Fruit fly (Drosophila melanogaster) whole organism, embryonic: ENCODE data around the gene CG9328.

Experiments
- B-H2 ChIP-seq: fragments of 200-800 bp; sonication (Bioruptor generic); optimal IDR thresholded peaks from 2 replicates; lab custom pipeline; 2018; ENCODE audit warnings: missing biosample characterization, mild to moderate bottlenecking, missing genetic modification characterization
- CG10543 ChIP-seq: fragments of 200-800 bp; sonication (Bioruptor generic); optimal IDR thresholded peaks from 3 replicates; lab custom pipeline; 2017; ENCODE audit warnings: missing biosample characterization, mild to moderate bottlenecking, missing genetic modification characterization, moderate library complexity
- CG10654 ChIP-seq: fragments of 200-800 bp; sonication (Bioruptor generic); optimal IDR thresholded peaks from 2 replicates; lab custom pipeline; 2016; ENCODE audit warnings: missing biosample characterization, missing genetic modification characterization
- CG12071 ChIP-seq: fragments of 200-800 bp; sonication (Bioruptor generic); optimal IDR thresholded peaks from 3 replicates; lab custom pipeline; 2018; ENCODE audit warnings: missing biosample characterization, mild to moderate bottlenecking, missing genetic modification characterization
- CG12391 ChIP-seq: fragments of 200-800 bp; sonication (Bioruptor generic); optimal IDR thresholded peaks from 3 replicates; lab custom pipeline; 2018; ENCODE audit warnings: missing biosample characterization, mild to moderate bottlenecking, missing genetic modification characterization, moderate library complexity
- CG12942 ChIP-seq: fragments of 200-800 bp; sonication (Bioruptor generic); optimal IDR thresholded peaks from 3 replicates; lab custom pipeline; 2016; ENCODE audit warnings: missing biosample characterization, missing genetic modification characterization
- CG13775 ChIP-seq: fragments of 200-800 bp; sonication (Bioruptor generic); optimal IDR thresholded peaks from 3 replicates; lab custom pipeline; 2017; ENCODE audit warnings: missing biosample characterization, mild to moderate bottlenecking, missing genetic modification characterization
- CG14441 ChIP-seq: fragments of 200-800 bp; sonication (Bioruptor generic); IDR thresholded peaks from 2 replicates; pipeline ENCODE4 v1.3.6; 2022; ENCODE audit warnings: missing biosample characterization, missing genetic modification characterization
- CG15073 ChIP-seq: fragments of 200-800 bp; sonication (Bioruptor generic); optimal IDR thresholded peaks from 2 replicates; lab custom pipeline; 2016; ENCODE audit warnings: missing biosample characterization, missing genetic modification characterization
- CG17186 ChIP-seq: fragments of 200-800 bp; sonication (Bioruptor generic); optimal IDR thresholded peaks from 3 replicates; lab custom pipeline; 2017; ENCODE audit warnings: missing biosample characterization, missing genetic modification reagents, missing genetic modification characterization
- CG1832 ChIP-seq: fragments of 200-800 bp; sonication (Bioruptor generic); optimal IDR thresholded peaks from 2 replicates; lab custom pipeline; 2017; ENCODE audit warnings: missing biosample characterization, mild to moderate bottlenecking, missing genetic modification characterization, inconsistent platforms
- CG2116 ChIP-seq: fragments of 200-800 bp; sonication (Bioruptor generic); optimal IDR thresholded peaks from 3 replicates; lab custom pipeline; 2018; ENCODE audit warnings: missing biosample characterization, mild to moderate bottlenecking, missing genetic modification characterization
- CG3163 ChIP-seq: fragments of 200-800 bp; sonication (Bioruptor generic); optimal IDR thresholded peaks from 3 replicates; lab custom pipeline; 2016; ENCODE audit warnings: missing biosample characterization, missing genetic modification characterization
- CG33557 ChIP-seq: fragments of 200-800 bp; sonication (Bioruptor generic); optimal IDR thresholded peaks from 2 replicates; lab custom pipeline; 2019; ENCODE audit warnings: missing biosample characterization, mild to moderate bottlenecking, missing genetic modification characterization, moderate library complexity
- CG3407 ChIP-seq: fragments of 200-800 bp; sonication (Bioruptor generic); optimal IDR thresholded peaks from 2 replicates; lab custom pipeline; 2018; ENCODE audit warnings: missing biosample characterization, mild to moderate bottlenecking, missing genetic modification characterization
- CG34376 ChIP-seq: fragments of 200-800 bp; sonication (Bioruptor generic); optimal IDR thresholded peaks from 2 replicates; lab custom pipeline; 2018; ENCODE audit warnings: missing biosample characterization, mild to moderate bottlenecking, missing genetic modification characterization
- CG3847 ChIP-seq: fragments of 200-800 bp; sonication (Bioruptor generic); IDR thresholded peaks from 2 replicates; pipeline ENCODE4 v1.3.6; 2022; ENCODE audit warnings: missing biosample characterization, missing genetic modification characterization
- CG6765 ChIP-seq: fragments of 200-800 bp; sonication (Bioruptor generic); optimal IDR thresholded peaks from 3 replicates; lab custom pipeline; 2017; ENCODE audit warnings: missing biosample characterization, mild to moderate bottlenecking, missing genetic modification characterization
- CG6813 ChIP-seq: fragments of 200-800 bp; sonication (Bioruptor generic); optimal IDR thresholded peaks from 2 replicates; lab custom pipeline; 2017; ENCODE audit warnings: missing biosample characterization, missing genetic modification characterization, mild to moderate bottlenecking, moderate library complexity, missing genetic modification reagents
- CG7745 ChIP-seq: fragments of 200-800 bp; sonication (Bioruptor generic); optimal IDR thresholded peaks from 2 replicates; lab custom pipeline; 2018; ENCODE audit warnings: missing biosample characterization, mild to moderate bottlenecking, missing genetic modification characterization, moderate library complexity
- CG7839 ChIP-seq: fragments of 200-800 bp; sonication (Bioruptor generic); optimal IDR thresholded peaks from 3 replicates; lab custom pipeline; 2018; ENCODE audit warnings: missing biosample characterization, mild to moderate bottlenecking, missing genetic modification characterization, moderate library complexity
- Dek ChIP-seq: fragments of 200-800 bp; sonication (Bioruptor generic); optimal IDR thresholded peaks from 3 replicates; lab custom pipeline; 2019; ENCODE audit warnings: missing biosample characterization, mild to moderate bottlenecking, missing genetic modification characterization, moderate library complexity
- Elba2 ChIP-seq: fragments of 200-800 bp; sonication (Bioruptor generic); optimal IDR thresholded peaks from 3 replicates; lab custom pipeline; 2016; ENCODE audit warnings: missing biosample characterization, missing genetic modification characterization
- Fer2 ChIP-seq: fragments of 200-800 bp; sonication (Bioruptor generic); optimal IDR thresholded peaks from 2 replicates; lab custom pipeline; 2018; ENCODE audit warnings: missing biosample characterization, mild to moderate bottlenecking, missing genetic modification characterization, moderate library complexity
- Fer3 ChIP-seq: fragments of 200-800 bp; sonication (Bioruptor generic); optimal IDR thresholded peaks from 2 replicates; lab custom pipeline; 2018; ENCODE audit warnings: missing biosample characterization, mild to moderate bottlenecking, missing genetic modification characterization, moderate library complexity
- H2.0 ChIP-seq: fragments of 200-800 bp; sonication (Bioruptor generic); IDR thresholded peaks from 2 replicates; pipeline ENCODE4 v1.3.6; 2022; ENCODE audit warnings: missing biosample characterization, missing genetic modification characterization
- HHEX ChIP-seq: fragments of 200-800 bp; sonication (Bioruptor generic); optimal IDR thresholded peaks from 3 replicates; lab custom pipeline; 2017; ENCODE audit warnings: missing biosample characterization, mild to moderate bottlenecking, missing genetic modification characterization, missing genetic modification reagents
- Hand ChIP-seq: fragments of 200-800 bp; sonication (Bioruptor generic); optimal IDR thresholded peaks from 2 replicates; lab custom pipeline; 2017; ENCODE audit warnings: mild to moderate bottlenecking, missing biosample characterization, missing genetic modification reagents, missing genetic modification characterization
- Hr51 ChIP-seq, 2 experiments: fragments of 200-800 bp; sonication (Bioruptor generic); optimal IDR thresholded peaks; 2 replicates in 1 of 2; 3 replicates in 1 of 2; lab custom pipeline; 2016 to 2018; ENCODE audit warnings: missing biosample characterization in 2 of 2, missing genetic modification characterization in 2 of 2, mild to moderate bottlenecking in 1 of 2, moderate library complexity in 1 of 2
- Med ChIP-seq: fragments of 200-800 bp; sonication (Bioruptor generic); peaks from one replicate; lab custom pipeline; 2016; ENCODE audit warnings: missing biosample characterization, missing genetic modification characterization, mild to moderate bottlenecking, inconsistent platforms, moderate library complexity
- NC2α ChIP-seq: fragments of 200-800 bp; sonication (Bioruptor generic); optimal IDR thresholded peaks from 2 replicates; lab custom pipeline; 2016; ENCODE audit warnings: missing biosample characterization, missing genetic modification characterization
- NFAT ChIP-seq: fragments of 200-800 bp; sonication (Bioruptor generic); IDR thresholded peaks from 2 replicates; pipeline ENCODE4 v1.3.6; 2022; ENCODE audit warnings: missing biosample characterization, missing genetic modification characterization
- Sin3A ChIP-seq: fragments of >200 bp; optimal IDR thresholded peaks from 2 replicates; lab custom pipeline; 2018
- Sox100B ChIP-seq: fragments of 200-800 bp; sonication (Bioruptor generic); optimal IDR thresholded peaks from 3 replicates; lab custom pipeline; 2018; ENCODE audit warnings: missing biosample characterization, mild to moderate bottlenecking, missing genetic modification characterization
- amos ChIP-seq: fragments of 200-800 bp; sonication (Bioruptor generic); IDR thresholded peaks from 2 replicates; pipeline ENCODE4 v1.3.6; 2022; ENCODE audit warnings: missing biosample characterization, missing genetic modification characterization; ENCODE audit not compliant: partially characterized antibody
- ci ChIP-seq: fragments of 200-800 bp; sonication (Bioruptor generic); IDR thresholded peaks from 3 replicates; pipeline ENCODE4 v1.3.6; 2022; ENCODE audit warnings: missing biosample characterization, missing genetic modification characterization
- disco-r ChIP-seq: fragments of 200-800 bp; sonication (Bioruptor generic); optimal IDR thresholded peaks from 2 replicates; lab custom pipeline; 2016; ENCODE audit warnings: missing biosample characterization, missing genetic modification characterization
- exex ChIP-seq: fragments of 200-800 bp; sonication (Bioruptor generic); optimal IDR thresholded peaks from 4 replicates; lab custom pipeline; 2018; ENCODE audit warnings: missing biosample characterization, mild to moderate bottlenecking, missing genetic modification characterization, moderate library complexity
- fd3F ChIP-seq: fragments of 200-800 bp; sonication (Bioruptor generic); optimal IDR thresholded peaks from 2 replicates; lab custom pipeline; 2018; ENCODE audit warnings: missing biosample characterization, mild to moderate bottlenecking, missing genetic modification characterization, moderate library complexity
- fd96Cb ChIP-seq: fragments of 200-800 bp; sonication (Bioruptor generic); optimal IDR thresholded peaks from 2 replicates; lab custom pipeline; 2018; ENCODE audit warnings: missing biosample characterization, mild to moderate bottlenecking, missing genetic modification characterization, moderate library complexity
- jing ChIP-seq: fragments of 200-800 bp; sonication (Bioruptor generic); optimal IDR thresholded peaks from 2 replicates; lab custom pipeline; 2018; ENCODE audit warnings: missing biosample characterization, mild to moderate bottlenecking, missing genetic modification characterization
- nerfin-1 ChIP-seq: fragments of 200-800 bp; sonication (Bioruptor generic); optimal IDR thresholded peaks from 3 replicates; lab custom pipeline; 2019; ENCODE audit warnings: missing biosample characterization, mild to moderate bottlenecking, missing genetic modification characterization, moderate library complexity
- nom ChIP-seq: fragments of 200-800 bp; sonication (Bioruptor generic); optimal IDR thresholded peaks from 2 replicates; lab custom pipeline; 2017; ENCODE audit warnings: missing biosample characterization, missing genetic modification characterization, mild to moderate bottlenecking, moderate library complexity, missing genetic modification reagents
- oc ChIP-seq: fragments of 200-800 bp; sonication (Bioruptor generic); optimal IDR thresholded peaks from 2 replicates; lab custom pipeline; 2018; ENCODE audit warnings: missing biosample characterization, mild to moderate bottlenecking, missing genetic modification characterization, moderate library complexity
- sima ChIP-seq: fragments of 200-800 bp; sonication (Bioruptor generic); optimal IDR thresholded peaks from 2 replicates; lab custom pipeline; 2016; ENCODE audit warnings: missing biosample characterization, missing genetic modification characterization
- so ChIP-seq: fragments of 200-800 bp; sonication (Bioruptor generic); IDR thresholded peaks from 3 replicates; pipeline ENCODE4 v1.3.6; 2022; ENCODE audit warnings: missing biosample characterization, missing genetic modification characterization
- sob ChIP-seq: fragments of 200-800 bp; sonication (Bioruptor generic); IDR thresholded peaks from 2 replicates; pipeline ENCODE4 v1.3.6; 2022; ENCODE audit warnings: missing biosample characterization, missing genetic modification characterization
- stc ChIP-seq: fragments of 200-800 bp; sonication (Bioruptor generic); IDR thresholded peaks from 2 replicates; pipeline ENCODE4 v1.3.6; 2022; ENCODE audit warnings: missing biosample characterization, missing genetic modification characterization
- vfl ChIP-seq: fragments of 200-800 bp; sonication (Bioruptor generic); optimal IDR thresholded peaks from 2 replicates; lab custom pipeline; 2016; ENCODE audit warnings: missing biosample characterization, missing genetic modification characterization
- z ChIP-seq: fragments of 200-800 bp; sonication (Bioruptor generic); IDR thresholded peaks from 3 replicates; pipeline ENCODE4 v1.3.6; 2022; ENCODE audit warnings: missing biosample characterization, missing genetic modification characterization
- zfh2 ChIP-seq: fragments of 200-800 bp; sonication (Bioruptor generic); optimal IDR thresholded peaks from 2 replicates; lab custom pipeline; 2016; ENCODE audit warnings: missing biosample characterization, missing genetic modification characterization

Gene CG9328

DNA sequence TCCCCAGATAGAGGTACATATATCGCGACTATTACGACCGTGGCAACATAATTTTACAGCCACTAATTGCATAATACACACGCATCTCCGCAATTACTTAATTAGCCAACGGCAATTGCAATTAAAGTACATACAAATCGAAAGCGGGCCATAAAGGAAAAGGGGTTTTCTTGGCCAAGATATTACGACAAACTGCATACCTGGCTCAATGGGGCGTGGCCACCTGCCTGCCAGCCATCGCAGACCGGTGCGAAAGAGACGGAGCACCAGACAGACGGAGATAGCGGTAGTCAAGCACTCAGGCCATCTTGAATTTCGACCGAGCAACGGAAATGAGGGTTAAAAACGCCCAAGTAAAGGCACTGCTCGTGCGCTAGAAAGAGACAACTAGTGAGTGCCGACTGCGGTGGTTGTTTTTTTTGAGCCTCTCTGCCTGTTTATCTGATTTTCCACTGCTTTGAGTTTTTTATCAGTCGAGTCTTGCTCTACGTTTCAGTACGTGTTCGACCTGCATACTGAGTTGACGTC lies 27.2 kb upstream of the CG9328 start, which contains the start of gene cad (continued):
- TF ChIP-seq NC2α: no peak
- TF ChIP-seq sima: no peak
- TF ChIP-seq stc (GFP tag; lab: Robert Waterston, UW): peak; percentile 58
- no peak for TF ChIP-seq jing
- TF ChIP-seq CG7745 (tag; lab: Kevin White, UChicago): no peak
- peak; percentile 61; the same call in 1 of the 2 replicates for TF ChIP-seq CG14441 (GFP tag; lab: Robert Waterston, UW)
- TF ChIP-seq z (GFP tag; lab: Robert Waterston, UW): peak; percentile 94
- TF ChIP-seq Elba2 (GFP tag; lab: Kevin White, UChicago): no peak
- no peak for TF ChIP-seq Fer2 (tag; lab: Kevin White, UChicago)
- no peak for TF ChIP-seq Sox100B (GFP tag; lab: Kevin White, UChicago)
- peak; percentile 77 for TF ChIP-seq oc
- peak; percentile 89 for TF ChIP-seq ci (GFP tag; lab: Robert Waterston, UW)
- TF ChIP-seq fd3F (GFP tag; lab: Kevin White, UChicago): no peak
- TF ChIP-seq CG12391 (tag; lab: Kevin White, UChicago): peak; percentile 3
- no peak for TF ChIP-seq Sin3A (lab: Kevin White, UChicago)
- TF ChIP-seq CG13775 (GFP tag; lab: Kevin White, UChicago): no peak
- TF ChIP-seq nerfin-1: peak; percentile 17
- peak; percentile 98 for TF ChIP-seq CG1832 (GFP tag; lab: Kevin White, UChicago)
- TF ChIP-seq disco-r: no peak
- no peak for TF ChIP-seq H2.0 (GFP tag; lab: Robert Waterston, UW)
- TF ChIP-seq CG3847: peak; percentile 41; the same call in 1 of the 2 replicates
- no peak; the same call in 1 of the 2 replicates for TF ChIP-seq amos (GFP tag; lab: Robert Waterston, UW)
- no peak for TF ChIP-seq Dek (tag; lab: Kevin White, UChicago)
- TF ChIP-seq CG6813: peak; percentile 63
- peak; percentile 57; the same call in 1 of the 2 replicates for TF ChIP-seq sob
- TF ChIP-seq Hand (GFP tag; lab: Kevin White, UChicago): no peak
- no peak for TF ChIP-seq zfh2 (GFP tag; lab: Kevin White, UChicago)
- no peak for TF ChIP-seq CG15073 (GFP tag; lab: Kevin White, UChicago)
- TF ChIP-seq CG2116 (GFP tag; lab: Kevin White, UChicago): no peak
- no peak for TF ChIP-seq nom (GFP tag; lab: Kevin White, UChicago)
- no peak for TF ChIP-seq CG3407
- peak; percentile 5 for TF ChIP-seq CG33557 (GFP tag; lab: Kevin White, UChicago)
- no peak for TF ChIP-seq CG17186 (GFP tag; lab: Kevin White, UChicago)
- peak; percentile 39 for TF ChIP-seq CG6765 (GFP tag; lab: Kevin White, UChicago)
- TF ChIP-seq CG10654: no peak
- TF ChIP-seq HHEX (GFP tag; lab: Kevin White, UChicago): peak; percentile 15
- TF ChIP-seq so (GFP tag; lab: Robert Waterston, UW): no peak
- peak; percentile 31 for TF ChIP-seq Fer3 (tag; lab: Kevin White, UChicago)

DNA sequence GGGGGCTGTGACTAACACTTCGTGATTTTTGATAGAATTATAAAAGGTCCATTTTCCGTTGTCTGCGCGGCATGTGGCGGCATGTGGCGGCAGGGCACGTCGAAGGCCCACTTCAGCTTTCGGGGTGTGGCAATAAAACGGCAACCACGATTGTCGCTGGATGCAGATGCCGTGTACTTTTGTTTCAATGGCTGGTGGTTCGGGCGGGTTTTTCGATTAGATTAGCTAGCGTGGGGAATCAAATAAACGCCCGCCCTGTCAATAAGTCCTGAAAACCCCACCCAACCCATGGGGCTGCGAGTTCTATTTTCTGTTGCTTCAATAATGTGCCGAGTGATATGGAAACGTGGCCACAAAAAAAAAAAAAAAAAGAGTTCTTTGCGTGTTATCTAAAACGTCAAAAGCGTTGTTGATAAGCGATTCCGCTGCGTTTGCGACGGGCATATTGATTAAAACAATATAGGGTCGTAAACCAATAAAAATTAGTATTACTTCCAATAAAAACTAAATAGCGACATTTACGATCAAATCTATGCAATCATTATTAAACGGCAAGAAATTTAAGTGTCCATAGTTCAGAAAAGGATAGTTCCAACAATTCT lies 24.0 kb upstream of the CG9328 start:
- peak; percentile 63 for TF ChIP-seq CG34376 (GFP tag; lab: Kevin White, UChicago)
- TF ChIP-seq Med: peak; percentile 50
- TF ChIP-seq fd96Cb: no peak
- TF ChIP-seq CG10543 (GFP tag; lab: Kevin White, UChicago): peak; percentile 63
- TF ChIP-seq CG7839 (tag; lab: Kevin White, UChicago): peak; percentile 13
- no peak for TF ChIP-seq CG12942 (GFP tag; lab: Kevin White, UChicago)
- peak; percentile 49 for TF ChIP-seq B-H2
- 0 out of 2 replicates have a peak, but pooled peaks have one; percentile 23 for TF ChIP-seq NFAT (GFP tag; lab: Robert Waterston, UW)
- peak in 1 of 2 experiments; percentile 35 for TF ChIP-seq Hr51 (GFP tag; optimal IDR thresholded peaks at IDR 0.05; lab: Kevin White, UChicago)
- no peak for TF ChIP-seq vfl (GFP tag; lab: Kevin White, UChicago)
- peak; percentile 79 for TF ChIP-seq exex (tag; lab: Kevin White, UChicago)
- TF ChIP-seq CG12071 (GFP tag; lab: Kevin White, UChicago): peak; percentile 12
- TF ChIP-seq CG3163: no peak
